Fruit fly (Drosophila melanogaster) whole organism, embryonic: ENCODE measurements around the gene Mitf.

Experiments used
- Abd-B ChIP-seq: fragments of 200-800 bp; sonication (Bioruptor generic); optimal IDR thresholded peaks from 2 replicates; lab custom pipeline; 2018; ENCODE audit warnings: missing biosample characterization, mild to moderate bottlenecking, missing genetic modification characterization, moderate library complexity
- BtbVII ChIP-seq: fragments of 200-800 bp; sonication (Bioruptor generic); optimal IDR thresholded peaks from 3 replicates; lab custom pipeline; 2017; ENCODE audit warnings: missing biosample characterization, mild to moderate bottlenecking, missing genetic modification characterization
- CG12391 ChIP-seq: fragments of 200-800 bp; sonication (Bioruptor generic); optimal IDR thresholded peaks from 3 replicates; lab custom pipeline; 2018; ENCODE audit warnings: missing biosample characterization, mild to moderate bottlenecking, missing genetic modification characterization, moderate library complexity
- CG12659 ChIP-seq: fragments of 200-800 bp; sonication (Bioruptor generic); optimal IDR thresholded peaks from 3 replicates; lab custom pipeline; 2017; ENCODE audit warnings: mild to moderate bottlenecking, missing biosample characterization, missing genetic modification reagents, missing genetic modification characterization
- CG13424 ChIP-seq: fragments of 200-800 bp; sonication (Bioruptor generic); optimal IDR thresholded peaks from 2 replicates; lab custom pipeline; 2019; ENCODE audit warnings: missing biosample characterization, mild to moderate bottlenecking, missing genetic modification characterization, moderate library complexity
- CG16813 ChIP-seq: fragments of 200-800 bp; sonication (Bioruptor generic); IDR thresholded peaks from 3 replicates; pipeline ENCODE4 v1.3.6; 2022; ENCODE audit warnings: missing biosample characterization, missing genetic modification characterization; ENCODE audit not compliant: partially characterized antibody
- CG17361 ChIP-seq: fragments of 200-800 bp; sonication (Bioruptor generic); IDR thresholded peaks from 3 replicates; pipeline ENCODE4 v1.3.6; 2022; ENCODE audit warnings: missing biosample characterization, missing genetic modification characterization
- CG17385 ChIP-seq: fragments of 200-800 bp; sonication (Bioruptor generic); optimal IDR thresholded peaks from 3 replicates; lab custom pipeline; 2018; ENCODE audit warnings: missing biosample characterization, mild to moderate bottlenecking, missing genetic modification characterization
- CG17912 ChIP-seq: fragments of 200-800 bp; sonication (Bioruptor generic); optimal IDR thresholded peaks from 2 replicates; lab custom pipeline; 2018; ENCODE audit warnings: missing biosample characterization, mild to moderate bottlenecking, missing genetic modification characterization
- CG2678 ChIP-seq: fragments of 200-800 bp; sonication (Bioruptor generic); optimal IDR thresholded peaks from 3 replicates; lab custom pipeline; 2019; ENCODE audit warnings: missing biosample characterization, mild to moderate bottlenecking, missing genetic modification characterization, moderate library complexity
- CG2712 ChIP-seq: fragments of 200-800 bp; optimal IDR thresholded peaks from 3 replicates; lab custom pipeline; 2019; ENCODE audit warnings: missing biosample characterization, mild to moderate bottlenecking, missing genetic modification characterization, moderate library complexity
- CG30403 ChIP-seq: fragments of 200-800 bp; sonication (Bioruptor generic); optimal IDR thresholded peaks from 3 replicates; lab custom pipeline; 2016; ENCODE audit warnings: missing biosample characterization, missing genetic modification characterization
- CG30431 ChIP-seq: fragments of 200-800 bp; sonication (Bioruptor generic); optimal IDR thresholded peaks from 2 replicates; lab custom pipeline; 2017; ENCODE audit warnings: missing biosample characterization, missing genetic modification characterization
- CG31388 ChIP-seq: fragments of 200-800 bp; sonication (Bioruptor generic); optimal IDR thresholded peaks from 2 replicates; lab custom pipeline; 2016; ENCODE audit warnings: missing biosample characterization, missing genetic modification characterization
- CG31441 ChIP-seq: fragments of 200-800 bp; sonication (Bioruptor generic); IDR thresholded peaks from 2 replicates; pipeline ENCODE4 v1.3.6; 2022; ENCODE audit warnings: missing biosample characterization, missing genetic modification characterization
- CG32532 ChIP-seq: fragments of 200-800 bp; sonication (Bioruptor generic); IDR thresholded peaks from 2 replicates; pipeline ENCODE4 v1.3.6; 2022; ENCODE audit warnings: missing biosample characterization, missing genetic modification characterization
- CG3281 ChIP-seq: fragments of 200-800 bp; sonication (Bioruptor generic); optimal IDR thresholded peaks from 3 replicates; lab custom pipeline; 2017; ENCODE audit warnings: missing biosample characterization, mild to moderate bottlenecking, missing genetic modification characterization
- CG3838 ChIP-seq: fragments of 200-800 bp; sonication (Bioruptor generic); optimal IDR thresholded peaks from 3 replicates; lab custom pipeline; 2016; ENCODE audit warnings: missing biosample characterization, missing genetic modification characterization
- CG42726 ChIP-seq: fragments of 200-800 bp; sonication (Bioruptor generic); IDR thresholded peaks from 2 replicates; pipeline ENCODE4 v1.3.6; 2022; ENCODE audit warnings: missing biosample characterization, missing genetic modification characterization; ENCODE audit not compliant: partially characterized antibody
- CG4328 ChIP-seq: fragments of 200-800 bp; sonication (Bioruptor generic); optimal IDR thresholded peaks from 3 replicates; lab custom pipeline; 2017; ENCODE audit warnings: missing biosample characterization, missing genetic modification reagents, missing genetic modification characterization
- CG4707 ChIP-seq: fragments of 200-800 bp; sonication (Bioruptor generic); optimal IDR thresholded peaks from 2 replicates; lab custom pipeline; 2018; ENCODE audit warnings: missing biosample characterization, mild to moderate bottlenecking, missing genetic modification characterization, moderate library complexity
- CG7786 ChIP-seq: fragments of 200-800 bp; sonication (Bioruptor generic); optimal IDR thresholded peaks from 2 replicates; lab custom pipeline; 2016; ENCODE audit warnings: missing biosample characterization, missing genetic modification characterization
- CG8359 ChIP-seq: fragments of 200-800 bp; sonication (Bioruptor generic); optimal IDR thresholded peaks from 2 replicates; lab custom pipeline; 2017; ENCODE audit warnings: missing biosample characterization, mild to moderate bottlenecking, missing genetic modification characterization, borderline replicate concordance
- Dip3 ChIP-seq: fragments of 200-800 bp; sonication (Bioruptor generic); optimal IDR thresholded peaks from 3 replicates; lab custom pipeline; 2016; ENCODE audit warnings: missing biosample characterization, missing genetic modification characterization
- Doc3 ChIP-seq: fragments of 200-800 bp; sonication (Bioruptor generic); IDR thresholded peaks from 3 replicates; pipeline ENCODE4 v1.3.6; 2022; ENCODE audit warnings: missing biosample characterization, missing genetic modification characterization; ENCODE audit not compliant: partially characterized antibody
- Dref ChIP-seq: fragments of 200-800 bp; sonication (Bioruptor generic); IDR thresholded peaks from 2 replicates; pipeline ENCODE4 v1.3.6; 2022; ENCODE audit warnings: missing biosample characterization, missing genetic modification characterization
- HmgZ ChIP-seq: fragments of 200-800 bp; sonication (Bioruptor generic); optimal IDR thresholded peaks from 2 replicates; lab custom pipeline; 2018; ENCODE audit warnings: missing biosample characterization, mild to moderate bottlenecking, missing genetic modification characterization
- Hr51 ChIP-seq, 2 experiments: fragments of 200-800 bp; sonication (Bioruptor generic); optimal IDR thresholded peaks; 2 replicates in 1 of 2; 3 replicates in 1 of 2; lab custom pipeline; 2016 to 2018; ENCODE audit warnings: missing biosample characterization in 2 of 2, missing genetic modification characterization in 2 of 2, mild to moderate bottlenecking in 1 of 2, moderate library complexity in 1 of 2
- Hr78 ChIP-seq, 2 experiments: fragments of 200-800 bp in 1 of 2; fragments of >200 bp in 1 of 2; sonication (Bioruptor generic) in 1 of 2; optimal IDR thresholded peaks; 2 replicates each; lab custom pipeline; 2017 to 2019; ENCODE audit warnings: missing biosample characterization in 2 of 2, missing genetic modification characterization in 2 of 2, mild to moderate bottlenecking in 1 of 2, moderate library complexity in 1 of 2
- Meics ChIP-seq: fragments of 200-800 bp; sonication (Bioruptor generic); optimal IDR thresholded peaks from 2 replicates; lab custom pipeline; 2017; ENCODE audit warnings: missing biosample characterization, mild to moderate bottlenecking, missing genetic modification characterization
- NfI ChIP-seq: fragments of 200-800 bp; sonication (Bioruptor generic); optimal IDR thresholded peaks from 3 replicates; lab custom pipeline; 2018; ENCODE audit warnings: missing biosample characterization, mild to moderate bottlenecking, missing genetic modification characterization, moderate library complexity
- Oaz ChIP-seq: fragments of 200-800 bp; sonication (Bioruptor generic); IDR thresholded peaks from 2 replicates; pipeline ENCODE4 v1.3.6; 2022; ENCODE audit warnings: missing biosample characterization, missing genetic modification characterization
- Poxn ChIP-seq: fragments of 200-800 bp; sonication (Bioruptor generic); IDR thresholded peaks from 2 replicates; pipeline ENCODE4 v1.3.6; 2022; ENCODE audit warnings: missing biosample characterization, missing genetic modification characterization
- Sin3A ChIP-seq: fragments of >200 bp; optimal IDR thresholded peaks from 2 replicates; lab custom pipeline; 2018
- Sry-β ChIP-seq: fragments of 200-800 bp; sonication (Bioruptor generic); optimal IDR thresholded peaks from 2 replicates; lab custom pipeline; 2018; ENCODE audit warnings: missing biosample characterization, mild to moderate bottlenecking, missing genetic modification characterization, moderate library complexity
- TFAM ChIP-seq: fragments of 200-800 bp; sonication (Bioruptor generic); optimal IDR thresholded peaks from 2 replicates; lab custom pipeline; 2017; ENCODE audit warnings: missing biosample characterization, missing genetic modification characterization, inconsistent platforms
- bab2 ChIP-seq: fragments of 200-800 bp; sonication (Bioruptor generic); optimal IDR thresholded peaks from 2 replicates; lab custom pipeline; 2016; ENCODE audit warnings: missing biosample characterization, missing genetic modification characterization
- chinmo ChIP-seq: fragments of 200-800 bp; sonication (Bioruptor generic); IDR thresholded peaks from 4 replicates; pipeline ENCODE4 v1.3.6; 2022; ENCODE audit warnings: missing biosample characterization, missing genetic modification characterization; ENCODE audit not compliant: partially characterized antibody
- esg ChIP-seq: fragments of 200-800 bp; sonication (Bioruptor generic); conservative IDR thresholded peaks from 2 replicates; pipeline ENCODE4 v1.3.6; 2022; ENCODE audit warnings: missing biosample characterization, missing genetic modification characterization
- eyg ChIP-seq: fragments of 200-800 bp; sonication (Bioruptor generic); optimal IDR thresholded peaks from 3 replicates; lab custom pipeline; 2016; ENCODE audit warnings: missing biosample characterization, missing genetic modification characterization
- hbn ChIP-seq: fragments of 200-800 bp; sonication (Bioruptor generic); IDR thresholded peaks from 2 replicates; pipeline ENCODE4 v1.3.6; 2022; ENCODE audit warnings: missing biosample characterization, missing genetic modification characterization; ENCODE audit not compliant: partially characterized antibody
- jigr1 ChIP-seq: fragments of 200-800 bp; sonication (Bioruptor generic); IDR thresholded peaks from 3 replicates; pipeline ENCODE4 v1.3.6; 2022; ENCODE audit warnings: missing biosample characterization, missing genetic modification characterization
- kni ChIP-seq: fragments of 200-800 bp; sonication (Bioruptor generic); optimal IDR thresholded peaks from 3 replicates; lab custom pipeline; 2017; ENCODE audit warnings: mild to moderate bottlenecking, missing biosample characterization, missing genetic modification reagents, missing genetic modification characterization
- lab ChIP-seq: fragments of 200-800 bp; sonication (Bioruptor generic); optimal IDR thresholded peaks from 3 replicates; lab custom pipeline; 2017; ENCODE audit warnings: missing biosample characterization, missing genetic modification characterization, mild to moderate bottlenecking, moderate library complexity, missing genetic modification reagents
- lilli ChIP-seq: fragments of 200-800 bp; sonication (Bioruptor generic); optimal IDR thresholded peaks from 3 replicates; lab custom pipeline; 2016; ENCODE audit warnings: missing biosample characterization, missing genetic modification characterization
- nom ChIP-seq: fragments of 200-800 bp; sonication (Bioruptor generic); optimal IDR thresholded peaks from 2 replicates; lab custom pipeline; 2017; ENCODE audit warnings: missing biosample characterization, missing genetic modification characterization, mild to moderate bottlenecking, moderate library complexity, missing genetic modification reagents
- p53 ChIP-seq: fragments of 200-800 bp; sonication (Bioruptor generic); optimal IDR thresholded peaks from 2 replicates; lab custom pipeline; 2016; ENCODE audit warnings: missing biosample characterization, missing genetic modification characterization
- repo ChIP-seq: fragments of 200-800 bp; sonication (Bioruptor generic); optimal IDR thresholded peaks from 2 replicates; lab custom pipeline; 2016; ENCODE audit warnings: missing biosample characterization, missing genetic modification characterization
- sima ChIP-seq: fragments of 200-800 bp; sonication (Bioruptor generic); optimal IDR thresholded peaks from 2 replicates; lab custom pipeline; 2016; ENCODE audit warnings: missing biosample characterization, missing genetic modification characterization
- slbo ChIP-seq: fragments of 200-800 bp; sonication (Bioruptor generic); IDR thresholded peaks from 2 replicates; pipeline ENCODE4 v1.3.6; 2022; ENCODE audit warnings: missing biosample characterization, missing genetic modification characterization
- tap ChIP-seq: fragments of 200-800 bp; optimal IDR thresholded peaks from 3 replicates; lab custom pipeline; 2019; ENCODE audit warnings: missing biosample characterization, mild to moderate bottlenecking, missing genetic modification characterization, moderate library complexity

Gene Mitf

dm6 chr4:1199178-1199577 is 526 bp downstream of the Mitf start (continued):
- TF ChIP-seq CG32532 (GFP tag; lab: Robert Waterston, UW) = no peak
- peak; percentile 44 for TF ChIP-seq CG12659 (GFP tag; lab: Kevin White, UChicago)
- TF ChIP-seq Sry-β (GFP tag; lab: Kevin White, UChicago) = no peak
- no peak for TF ChIP-seq Hr51 (GFP tag; optimal IDR thresholded peaks at IDR 0.05; lab: Kevin White, UChicago)
- no peak for TF ChIP-seq Poxn (GFP tag; lab: Robert Waterston, UW)
- peak; percentile 3 for TF ChIP-seq CG4707 (GFP tag; lab: Kevin White, UChicago)
- TF ChIP-seq nom (GFP tag; lab: Kevin White, UChicago) = peak; percentile 70
- no peak for TF ChIP-seq CG2678
- TF ChIP-seq Abd-B (GFP tag; lab: Kevin White, UChicago) = no peak
- TF ChIP-seq Doc3 (GFP tag; lab: Robert Waterston, UW) = no peak
- no peak for TF ChIP-seq bab2 (GFP tag; lab: Kevin White, UChicago)
- no peak for TF ChIP-seq CG30431 (GFP tag; lab: Kevin White, UChicago)
- no peak for TF ChIP-seq CG16813 (GFP tag; lab: Robert Waterston, UW)
- no peak for TF ChIP-seq repo (GFP tag; lab: Kevin White, UChicago)
- TF ChIP-seq lab = no peak
- TF ChIP-seq Hr78 (GFP tag; optimal IDR thresholded peaks at IDR 0.05; lab: Kevin White, UChicago) = no peak
- peak; percentile 26; the same call in 1 of the 3 replicates for TF ChIP-seq CG17361 (GFP tag; lab: Robert Waterston, UW)
- no peak for TF ChIP-seq BtbVII (GFP tag; lab: Kevin White, UChicago)
- no peak for TF ChIP-seq Oaz (GFP tag; lab: Robert Waterston, UW)
- peak; percentile 40 for TF ChIP-seq CG3281 (GFP tag; lab: Kevin White, UChicago)
- TF ChIP-seq HmgZ = peak; percentile 28
- no peak for TF ChIP-seq Dip3 (GFP tag; lab: Kevin White, UChicago)
- TF ChIP-seq CG8359 (GFP tag; lab: Kevin White, UChicago) = no peak
- peak; percentile 29 for TF ChIP-seq CG13424 (tag; lab: Kevin White, UChicago)
- TF ChIP-seq esg = no peak
- no peak for TF ChIP-seq CG12391 (tag; lab: Kevin White, UChicago)
- no peak for TF ChIP-seq CG31441 (GFP tag; lab: Robert Waterston, UW)
- TF ChIP-seq CG17385 = peak; percentile 26
- no peak for TF ChIP-seq sima
- TF ChIP-seq Meics (GFP tag; lab: Kevin White, UChicago) = no peak
- no peak for TF ChIP-seq eyg (GFP tag; lab: Kevin White, UChicago)
- TF ChIP-seq jigr1 = no peak
- TF ChIP-seq CG3838 (GFP tag; lab: Kevin White, UChicago) = no peak
- TF ChIP-seq CG4328 = peak; percentile 39
- TF ChIP-seq CG42726 (GFP tag; lab: Robert Waterston, UW) = no peak
- TF ChIP-seq tap = peak; percentile 58
- peak; percentile 8 for TF ChIP-seq CG17912 (GFP tag; lab: Kevin White, UChicago)
- TF ChIP-seq TFAM (GFP tag; lab: Kevin White, UChicago) = no peak
- TF ChIP-seq CG7786 (GFP tag; lab: Kevin White, UChicago) = no peak
- no peak for TF ChIP-seq CG30403
- no peak for TF ChIP-seq NfI (GFP tag; lab: Kevin White, UChicago)
- TF ChIP-seq Dref (GFP tag; lab: Robert Waterston, UW) = no peak
- no peak for TF ChIP-seq slbo (GFP tag; lab: Robert Waterston, UW)
- TF ChIP-seq kni (GFP tag; lab: Kevin White, UChicago) = no peak
- no peak for TF ChIP-seq lilli
- TF ChIP-seq p53 (GFP tag; lab: Kevin White, UChicago) = no peak
- TF ChIP-seq CG31388 (GFP tag; lab: Kevin White, UChicago) = no peak
- no peak for TF ChIP-seq chinmo (GFP tag; lab: Robert Waterston, UW)
- TF ChIP-seq hbn = no peak
- TF ChIP-seq CG2712 (tag; lab: Kevin White, UChicago) = peak; percentile 14
- TF ChIP-seq Sin3A (lab: Kevin White, UChicago) = no peak
